Fruit fly (Drosophila melanogaster) whole organism, embryonic: ENCODE measurements around the gene Dif.

ENCODE experiments used
- Abd-B ChIP-seq: fragments of 200-800 bp; sonication (Bioruptor generic); optimal IDR thresholded peaks from 2 replicates; lab custom pipeline; 2018; ENCODE audit warnings: missing biosample characterization, mild to moderate bottlenecking, missing genetic modification characterization, moderate library complexity
- Adf1 ChIP-seq: fragments of 200-800 bp; sonication (Bioruptor generic); IDR thresholded peaks from 2 replicates; pipeline ENCODE4 v1.3.6; 2022; ENCODE audit warnings: missing biosample characterization, missing genetic modification characterization
- Awh ChIP-seq: fragments of 200-800 bp; sonication (Bioruptor generic); IDR thresholded peaks from 2 replicates; pipeline ENCODE4, ENCODE4 v1.3.6; 2022; ENCODE audit warnings: missing biosample characterization, missing genetic modification characterization
- B-H2 ChIP-seq: fragments of 200-800 bp; sonication (Bioruptor generic); optimal IDR thresholded peaks from 2 replicates; lab custom pipeline; 2018; ENCODE audit warnings: missing biosample characterization, mild to moderate bottlenecking, missing genetic modification characterization
- Bgb ChIP-seq: fragments of 200-800 bp; sonication (Bioruptor generic); IDR thresholded peaks from 2 replicates; pipeline ENCODE4 v1.3.6; 2022; ENCODE audit warnings: missing biosample characterization, missing genetic modification characterization; ENCODE audit not compliant: partially characterized antibody
- CG10267 ChIP-seq: fragments of 200-800 bp; sonication (Bioruptor generic); optimal IDR thresholded peaks from 2 replicates; lab custom pipeline; 2018; ENCODE audit warnings: missing biosample characterization, mild to moderate bottlenecking, missing genetic modification characterization, moderate library complexity
- CG10366 ChIP-seq: fragments of 200-800 bp; sonication (Bioruptor generic); IDR thresholded peaks from 2 replicates; pipeline ENCODE4 v1.3.6; 2022; ENCODE audit warnings: missing biosample characterization, missing genetic modification characterization
- CG10543 ChIP-seq: fragments of 200-800 bp; sonication (Bioruptor generic); optimal IDR thresholded peaks from 3 replicates; lab custom pipeline; 2017; ENCODE audit warnings: missing biosample characterization, mild to moderate bottlenecking, missing genetic modification characterization, moderate library complexity
- CG11696 ChIP-seq: fragments of 200-800 bp; sonication (Bioruptor generic); IDR thresholded peaks from 2 replicates; pipeline ENCODE4 v1.3.6; 2022; ENCODE audit warnings: missing biosample characterization, missing genetic modification characterization
- CG13296 ChIP-seq: fragments of 200-800 bp; sonication (Bioruptor generic); optimal IDR thresholded peaks from 3 replicates; lab custom pipeline; 2018; ENCODE audit warnings: missing biosample characterization, mild to moderate bottlenecking, missing genetic modification characterization
- CG13894 ChIP-seq: fragments of 200-800 bp; sonication (Bioruptor generic); optimal IDR thresholded peaks from 3 replicates; lab custom pipeline; 2018; ENCODE audit warnings: missing biosample characterization, mild to moderate bottlenecking, missing genetic modification characterization, moderate library complexity
- CG14441 ChIP-seq: fragments of 200-800 bp; sonication (Bioruptor generic); IDR thresholded peaks from 2 replicates; pipeline ENCODE4 v1.3.6; 2022; ENCODE audit warnings: missing biosample characterization, missing genetic modification characterization
- CG15479 ChIP-seq: fragments of 200-800 bp; sonication (Bioruptor generic); optimal IDR thresholded peaks from 3 replicates; lab custom pipeline; 2019; ENCODE audit warnings: missing biosample characterization, mild to moderate bottlenecking, missing genetic modification characterization, moderate library complexity
- CG17328 ChIP-seq: fragments of 200-800 bp; sonication (Bioruptor generic); IDR thresholded peaks from 2 replicates; pipeline ENCODE4 v1.3.6; 2022; ENCODE audit warnings: missing biosample characterization, missing genetic modification characterization
- CG17359 ChIP-seq: fragments of 200-800 bp; sonication (Bioruptor generic); optimal IDR thresholded peaks from 3 replicates; lab custom pipeline; 2018; ENCODE audit warnings: missing biosample characterization, mild to moderate bottlenecking, missing genetic modification characterization, moderate library complexity
- CG31224 ChIP-seq: fragments of 200-800 bp; sonication (Bioruptor generic); IDR thresholded peaks from 2 replicates; pipeline ENCODE4 v1.3.6; 2022; ENCODE audit warnings: missing biosample characterization, missing genetic modification characterization
- CG3281 ChIP-seq: fragments of 200-800 bp; sonication (Bioruptor generic); optimal IDR thresholded peaks from 3 replicates; lab custom pipeline; 2017; ENCODE audit warnings: missing biosample characterization, mild to moderate bottlenecking, missing genetic modification characterization
- CG4404 ChIP-seq: fragments of 200-800 bp; sonication (Bioruptor generic); IDR thresholded peaks from 2 replicates; pipeline ENCODE4 v1.3.6; 2022; ENCODE audit warnings: missing biosample characterization, missing genetic modification characterization
- CG4617 ChIP-seq: fragments of 200-800 bp; sonication (Bioruptor generic); optimal IDR thresholded peaks from 3 replicates; lab custom pipeline; 2016; ENCODE audit warnings: missing biosample characterization, missing genetic modification characterization, borderline replicate concordance
- CG8478 ChIP-seq: fragments of >200 bp; optimal IDR thresholded peaks from 2 replicates; lab custom pipeline; 2018
- Dbx ChIP-seq: fragments of 200-800 bp; sonication (Bioruptor generic); IDR thresholded peaks from 3 replicates; pipeline ENCODE4 v1.3.6; 2022; ENCODE audit warnings: missing biosample characterization, missing genetic modification characterization
- Dll ChIP-seq: fragments of 200-800 bp; sonication (Bioruptor generic); IDR thresholded peaks from 4 replicates; pipeline ENCODE4 v1.3.6; 2022; ENCODE audit warnings: missing biosample characterization, missing genetic modification characterization; ENCODE audit not compliant: partially characterized antibody
- Hsf ChIP-seq: fragments of 200-800 bp; sonication (Bioruptor generic); optimal IDR thresholded peaks from 3 replicates; lab custom pipeline; 2016; ENCODE audit warnings: missing biosample characterization, missing genetic modification characterization
- MESR4 ChIP-seq: fragments of 200-800 bp; sonication (Bioruptor generic); optimal IDR thresholded peaks from 2 replicates; lab custom pipeline; 2018; ENCODE audit warnings: missing biosample characterization, mild to moderate bottlenecking, missing genetic modification characterization, moderate library complexity
- Mad ChIP-seq: fragments of 200-800 bp; sonication (Bioruptor generic); optimal IDR thresholded peaks from 2 replicates; lab custom pipeline; 2016; ENCODE audit warnings: missing biosample characterization, missing genetic modification characterization
- Med ChIP-seq: fragments of 200-800 bp; sonication (Bioruptor generic); peaks from one replicate; lab custom pipeline; 2016; ENCODE audit warnings: missing biosample characterization, missing genetic modification characterization, mild to moderate bottlenecking, inconsistent platforms, moderate library complexity
- Meics ChIP-seq: fragments of 200-800 bp; sonication (Bioruptor generic); optimal IDR thresholded peaks from 2 replicates; lab custom pipeline; 2017; ENCODE audit warnings: missing biosample characterization, mild to moderate bottlenecking, missing genetic modification characterization
- Poxn ChIP-seq: fragments of 200-800 bp; sonication (Bioruptor generic); IDR thresholded peaks from 2 replicates; pipeline ENCODE4 v1.3.6; 2022; ENCODE audit warnings: missing biosample characterization, missing genetic modification characterization
- Rx ChIP-seq: fragments of 200-800 bp; sonication (Bioruptor generic); IDR thresholded peaks from 2 replicates; pipeline ENCODE4 v1.3.6; 2022; ENCODE audit warnings: missing biosample characterization, missing genetic modification characterization
- Spps ChIP-seq: fragments of 200-800 bp; sonication (Bioruptor generic); optimal IDR thresholded peaks from 2 replicates; lab custom pipeline; 2018; ENCODE audit warnings: missing biosample characterization, mild to moderate bottlenecking, missing genetic modification characterization
- Sry-β ChIP-seq: fragments of 200-800 bp; sonication (Bioruptor generic); optimal IDR thresholded peaks from 2 replicates; lab custom pipeline; 2018; ENCODE audit warnings: missing biosample characterization, mild to moderate bottlenecking, missing genetic modification characterization, moderate library complexity
- Sry-δ ChIP-seq: fragments of 200-800 bp; sonication (Bioruptor generic); optimal IDR thresholded peaks from 2 replicates; lab custom pipeline; 2016; ENCODE audit warnings: missing biosample characterization, missing genetic modification characterization
- abd-A ChIP-seq: fragments of 200-800 bp; sonication (Bioruptor generic); optimal IDR thresholded peaks from 3 replicates; lab custom pipeline; 2019; ENCODE audit warnings: missing biosample characterization, mild to moderate bottlenecking, missing genetic modification characterization, moderate library complexity
- bsh ChIP-seq, 2 experiments: fragments of 200-800 bp; sonication (Bioruptor generic); optimal IDR thresholded peaks; 2 replicates each; lab custom pipeline; 2017 to 2018; ENCODE audit warnings: mild to moderate bottlenecking in 2 of 2, missing biosample characterization in 2 of 2, missing genetic modification characterization in 2 of 2, moderate library complexity in 1 of 2
- chinmo ChIP-seq: fragments of 200-800 bp; sonication (Bioruptor generic); IDR thresholded peaks from 4 replicates; pipeline ENCODE4 v1.3.6; 2022; ENCODE audit warnings: missing biosample characterization, missing genetic modification characterization; ENCODE audit not compliant: partially characterized antibody
- ci ChIP-seq: fragments of 200-800 bp; sonication (Bioruptor generic); IDR thresholded peaks from 3 replicates; pipeline ENCODE4 v1.3.6; 2022; ENCODE audit warnings: missing biosample characterization, missing genetic modification characterization
- crol ChIP-seq: fragments of 200-800 bp; sonication (Bioruptor generic); IDR thresholded peaks from 2 replicates; pipeline ENCODE4 v1.3.6; 2022; ENCODE audit warnings: missing biosample characterization, missing genetic modification characterization
- cwo ChIP-seq: fragments of 200-800 bp; sonication (Bioruptor generic); optimal IDR thresholded peaks from 3 replicates; lab custom pipeline; 2017; ENCODE audit warnings: missing biosample characterization, missing genetic modification characterization, mild to moderate bottlenecking, moderate library complexity, missing genetic modification reagents
- dysf ChIP-seq: fragments of 200-800 bp; sonication (Bioruptor generic); IDR thresholded peaks from 3 replicates; pipeline ENCODE4 v1.3.6; 2022; ENCODE audit warnings: missing biosample characterization, missing genetic modification characterization
- exex ChIP-seq: fragments of 200-800 bp; sonication (Bioruptor generic); optimal IDR thresholded peaks from 4 replicates; lab custom pipeline; 2018; ENCODE audit warnings: missing biosample characterization, mild to moderate bottlenecking, missing genetic modification characterization, moderate library complexity
- eyg ChIP-seq: fragments of 200-800 bp; sonication (Bioruptor generic); optimal IDR thresholded peaks from 3 replicates; lab custom pipeline; 2016; ENCODE audit warnings: missing biosample characterization, missing genetic modification characterization
- fu2 ChIP-seq: fragments of 200-800 bp; sonication (Bioruptor generic); optimal IDR thresholded peaks from 2 replicates; lab custom pipeline; 2016; ENCODE audit warnings: missing biosample characterization, missing genetic modification characterization
- ham ChIP-seq: fragments of 200-800 bp; sonication (Bioruptor generic); IDR thresholded peaks from 2 replicates; pipeline ENCODE4 v1.3.6; 2022; ENCODE audit warnings: missing biosample characterization, missing genetic modification characterization
- knrl ChIP-seq: fragments of 200-800 bp; sonication (Bioruptor generic); IDR thresholded peaks from 3 replicates; pipeline ENCODE4 v1.3.6; 2022; ENCODE audit warnings: missing biosample characterization, missing genetic modification characterization; ENCODE audit not compliant: partially characterized antibody
- org-1 ChIP-seq: fragments of 200-800 bp; sonication (Bioruptor generic); optimal IDR thresholded peaks from 2 replicates; lab custom pipeline; 2017; ENCODE audit warnings: missing biosample characterization, missing genetic modification characterization
- ranshi ChIP-seq: fragments of 200-800 bp; sonication (Bioruptor generic); IDR thresholded peaks from 2 replicates; pipeline ENCODE4 v1.3.6; 2022; ENCODE audit warnings: missing biosample characterization, missing genetic modification characterization
- sd ChIP-seq: fragments of 200-800 bp; sonication (Bioruptor generic); optimal IDR thresholded peaks from 3 replicates; lab custom pipeline; 2018; ENCODE audit warnings: missing biosample characterization, mild to moderate bottlenecking, missing genetic modification characterization, moderate library complexity
- seq ChIP-seq: fragments of 200-800 bp; sonication (Bioruptor generic); IDR thresholded peaks from 2 replicates; pipeline ENCODE4 v1.3.6; 2022; ENCODE audit warnings: missing biosample characterization, missing genetic modification characterization
- sisA ChIP-seq: fragments of 200-800 bp; sonication (Bioruptor generic); IDR thresholded peaks from 2 replicates; pipeline ENCODE4 v1.3.6; 2022; ENCODE audit warnings: missing biosample characterization, missing genetic modification characterization
- sob ChIP-seq: fragments of 200-800 bp; sonication (Bioruptor generic); IDR thresholded peaks from 2 replicates; pipeline ENCODE4 v1.3.6; 2022; ENCODE audit warnings: missing biosample characterization, missing genetic modification characterization
- sug ChIP-seq: fragments of 200-800 bp; optimal IDR thresholded peaks from 2 replicates; lab custom pipeline; 2019; ENCODE audit warnings: missing biosample characterization, mild to moderate bottlenecking, missing genetic modification characterization, moderate library complexity
- zf30C ChIP-seq: fragments of 200-800 bp; sonication (Bioruptor generic); optimal IDR thresholded peaks from 3 replicates; lab custom pipeline; 2018; ENCODE audit warnings: missing biosample characterization, mild to moderate bottlenecking, missing genetic modification characterization

Dif gene

DNA sequence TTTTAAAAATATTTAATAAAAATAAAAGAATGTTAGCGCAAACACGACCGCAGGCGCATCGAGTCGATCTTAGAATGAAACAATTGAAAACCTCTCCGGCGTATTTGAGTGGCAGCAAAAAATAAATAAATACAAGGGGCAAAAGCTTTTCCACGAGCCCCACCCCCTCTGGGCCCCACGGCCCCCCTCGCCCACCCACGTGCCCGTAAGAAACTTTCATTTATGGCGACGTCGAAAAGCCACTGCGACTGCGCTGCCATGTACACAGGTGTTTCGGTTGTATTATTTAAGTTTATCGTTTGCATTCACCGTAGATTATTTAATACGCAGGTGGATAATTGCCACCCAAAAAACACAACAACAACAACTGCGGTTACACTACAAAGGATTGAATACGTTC is 15.5 kb upstream of the Dif start (continued):
- TF ChIP-seq Mad: no peak
- TF ChIP-seq Rx (GFP tag; lab: Robert Waterston, UW): no peak
- peak; percentile 4 for TF ChIP-seq CG13296
- no peak for TF ChIP-seq CG4404 (GFP tag; lab: Robert Waterston, UW)
- no peak for TF ChIP-seq CG17328 (GFP tag; lab: Robert Waterston, UW)
- TF ChIP-seq sug (tag; lab: Kevin White, UChicago): peak; percentile 49
- peak; percentile 25 for TF ChIP-seq Meics (GFP tag; lab: Kevin White, UChicago)
- no peak for TF ChIP-seq MESR4 (GFP tag; lab: Kevin White, UChicago)
- TF ChIP-seq fu2 (GFP tag; lab: Kevin White, UChicago): no peak
- no peak for TF ChIP-seq dysf
- TF ChIP-seq Awh: no peak
- TF ChIP-seq sob: no peak
- no peak for TF ChIP-seq abd-A (tag; lab: Kevin White, UChicago)
- TF ChIP-seq exex: peak; percentile 16
- peak; percentile 38 for TF ChIP-seq Med (GFP tag; lab: Kevin White, UChicago)
- TF ChIP-seq Spps (tag; lab: Kevin White, UChicago): no peak
- TF ChIP-seq CG11696 (GFP tag; lab: Robert Waterston, UW): no peak
- peak; percentile 17; the same call in 1 of the 3 replicates for TF ChIP-seq Dbx (GFP tag; lab: Robert Waterston, UW)
- no peak for TF ChIP-seq Sry-β (GFP tag; lab: Kevin White, UChicago)
- TF ChIP-seq chinmo: peak; percentile 84
- TF ChIP-seq Hsf (GFP tag; lab: Kevin White, UChicago): no peak
- TF ChIP-seq ranshi (GFP tag; lab: Robert Waterston, UW): no peak; the same call in 1 of the 2 replicates
- TF ChIP-seq CG31224 (GFP tag; lab: Robert Waterston, UW): no peak
- no peak for TF ChIP-seq B-H2 (GFP tag; lab: Kevin White, UChicago)
- no peak for TF ChIP-seq seq (GFP tag; lab: Robert Waterston, UW)
- TF ChIP-seq zf30C (GFP tag; lab: Kevin White, UChicago): no peak
- no peak for TF ChIP-seq eyg
- TF ChIP-seq CG10543: peak; percentile 46
- no peak for TF ChIP-seq Poxn
- no peak for TF ChIP-seq Dll (GFP tag; lab: Robert Waterston, UW)
- TF ChIP-seq ci (GFP tag; lab: Robert Waterston, UW): peak; percentile 67; the same call in 2 of the 3 replicates
- no peak for TF ChIP-seq sisA
- TF ChIP-seq CG4617 (GFP tag; lab: Kevin White, UChicago): no peak
- TF ChIP-seq bsh (GFP tag; optimal IDR thresholded peaks at IDR 0.05; lab: Kevin White, UChicago): no peak
- no peak for TF ChIP-seq ham (GFP tag; lab: Robert Waterston, UW)
- no peak for TF ChIP-seq CG10267 (tag; lab: Kevin White, UChicago)
- no peak for TF ChIP-seq Abd-B (GFP tag; lab: Kevin White, UChicago)
- TF ChIP-seq CG17359: no peak
- TF ChIP-seq CG8478 (lab: Kevin White, UChicago): no peak
- no peak for TF ChIP-seq Sry-δ (GFP tag; lab: Kevin White, UChicago)
- TF ChIP-seq knrl: 0 out of 3 replicates have a peak, but pooled peaks have one; percentile 20
- peak; percentile 25 for TF ChIP-seq CG3281
- peak; percentile 32 for TF ChIP-seq sd (tag; lab: Kevin White, UChicago)
- no peak for TF ChIP-seq org-1
- no peak for TF ChIP-seq CG10366 (GFP tag; lab: Robert Waterston, UW)
- TF ChIP-seq CG15479: no peak
- TF ChIP-seq cwo: peak; percentile 32
- peak; percentile 96 for TF ChIP-seq crol (GFP tag; lab: Robert Waterston, UW)
- TF ChIP-seq Bgb: no peak
- TF ChIP-seq CG13894 (tag; lab: Kevin White, UChicago): peak; percentile 6
- peak; percentile 80 for TF ChIP-seq Adf1 (GFP tag; lab: Robert Waterston, UW)
- TF ChIP-seq CG14441 (GFP tag; lab: Robert Waterston, UW): peak; percentile 27; the same call in 1 of the 2 replicates
